Worm (Caenorhabditis elegans) whole organism, mixed stage, embryonic: Measurements from ENCODE around the gene cpb-1.

Experiments
- M03D4.4 ChIP-seq: sonication (generic microtip); optimal IDR thresholded peaks from 2 replicates; lab custom pipeline; 2017; ENCODE audit warnings: mild to moderate bottlenecking, missing genetic modification characterization, missing compliant biosample characterization
- blmp-1 ChIP-seq: fragments of 150-350 bp; optimal IDR thresholded peaks from 2 replicates; lab custom pipeline; 2014; ENCODE audit warnings: missing biosample characterization, missing genetic modification characterization
- ceh-39 ChIP-seq: fragments of 150-350 bp; optimal IDR thresholded peaks from 2 replicates; lab custom pipeline; 2014; ENCODE audit warnings: missing biosample characterization, missing genetic modification characterization
- ces-1 ChIP-seq: fragments of 150-350 bp; optimal IDR thresholded peaks from 2 replicates; lab custom pipeline; 2014; ENCODE audit warnings: missing biosample characterization, missing genetic modification reagents, missing genetic modification characterization
- cnd-1 ChIP-seq: fragments of 200-800 bp; sonication (Bioruptor generic); optimal IDR thresholded peaks from 2 replicates; lab custom pipeline; 2018; ENCODE audit warnings: mild to moderate bottlenecking, missing genetic modification characterization, missing compliant biosample characterization
- drap-1 ChIP-seq: fragments of 200-800 bp; sonication (Bioruptor generic); optimal IDR thresholded peaks from 3 replicates; lab custom pipeline; 2018; ENCODE audit warnings: mild to moderate bottlenecking, missing genetic modification characterization, missing compliant biosample characterization
- elt-1 ChIP-seq: sonication (generic microtip); optimal IDR thresholded peaks from 2 replicates; lab custom pipeline; 2017; ENCODE audit warnings: missing genetic modification characterization, mild to moderate bottlenecking, missing compliant biosample characterization, antibody characterized with exemption, moderate library complexity, borderline replicate concordance; ENCODE audit not compliant: insufficient read depth
- elt-3 ChIP-seq: fragments of 150-350 bp; optimal IDR thresholded peaks from 2 replicates; lab custom pipeline; 2014; ENCODE audit warnings: missing biosample characterization, missing genetic modification characterization
- ham-2 ChIP-seq: fragments of 200-800 bp; sonication (Bioruptor generic); optimal IDR thresholded peaks from 2 replicates; lab custom pipeline; 2018; ENCODE audit warnings: mild to moderate bottlenecking, missing genetic modification characterization, missing compliant biosample characterization
- hlh-1 ChIP-seq: fragments of 150-350 bp; optimal IDR thresholded peaks from 2 replicates; lab custom pipeline; 2014; ENCODE audit warnings: missing biosample characterization, missing genetic modification reagents, missing genetic modification characterization
- lin-13 ChIP-seq: fragments of 150-350 bp; optimal IDR thresholded peaks from 2 replicates; lab custom pipeline; 2014; ENCODE audit warnings: missing biosample characterization, missing genetic modification characterization
- lin-32 ChIP-seq: fragments of 200-800 bp; sonication (Bioruptor generic); optimal IDR thresholded peaks from 2 replicates; lab custom pipeline; 2018; ENCODE audit warnings: mild to moderate bottlenecking, missing genetic modification characterization, missing compliant biosample characterization
- lsy-2 ChIP-seq: fragments of 150-350 bp; optimal IDR thresholded peaks from 2 replicates; lab custom pipeline; 2014; ENCODE audit warnings: missing biosample characterization, missing genetic modification characterization
- mab-5 ChIP-seq: fragments of 150-350 bp; optimal IDR thresholded peaks from 2 replicates; lab custom pipeline; 2014; ENCODE audit warnings: missing biosample characterization, missing genetic modification characterization
- mep-1 ChIP-seq: fragments of 150-350 bp; optimal IDR thresholded peaks from 2 replicates; lab custom pipeline; 2017; ENCODE audit warnings: missing biosample characterization, missing genetic modification reagents, missing genetic modification characterization, inconsistent platforms
- mls-2 ChIP-seq: sonication (generic microtip); optimal IDR thresholded peaks from 2 replicates; lab custom pipeline; 2016; ENCODE audit warnings: mild to moderate bottlenecking, missing genetic modification characterization, moderate library complexity, missing compliant biosample characterization
- nhr-12 ChIP-seq: fragments of 150-350 bp; optimal IDR thresholded peaks from 2 replicates; lab custom pipeline; 2014; ENCODE audit warnings: missing biosample characterization, missing genetic modification characterization
- nhr-2 ChIP-seq: fragments of 150-350 bp; optimal IDR thresholded peaks from 2 replicates; lab custom pipeline; 2014; ENCODE audit warnings: missing biosample characterization, missing genetic modification characterization
- nhr-237 ChIP-seq: fragments of 150-350 bp; optimal IDR thresholded peaks from 2 replicates; lab custom pipeline; 2014; ENCODE audit warnings: missing biosample characterization, missing genetic modification characterization
- nhr-76 ChIP-seq: sonication (generic microtip); optimal IDR thresholded peaks from 2 replicates; lab custom pipeline; 2017; ENCODE audit warnings: missing biosample characterization, missing genetic modification characterization
- pha-4 ChIP-seq: fragments of 150-350 bp; optimal IDR thresholded peaks from 2 replicates; lab custom pipeline; 2018; ENCODE audit warnings: missing biosample characterization, missing genetic modification reagents, missing genetic modification characterization
- sem-2 ChIP-seq: fragments of 200-800 bp; sonication (Bioruptor generic); optimal IDR thresholded peaks from 2 replicates; lab custom pipeline; 2018; ENCODE audit warnings: mild to moderate bottlenecking, missing genetic modification characterization, missing compliant biosample characterization
- snpc-4 ChIP-seq: fragments of 150-350 bp; optimal IDR thresholded peaks from 2 replicates; lab custom pipeline; 2014; ENCODE audit warnings: missing biosample characterization, missing genetic modification characterization
- sptf-1 ChIP-seq: sonication (generic microtip); optimal IDR thresholded peaks from 2 replicates; lab custom pipeline; 2017; ENCODE audit warnings: mild to moderate bottlenecking, missing genetic modification characterization, moderate library complexity, missing compliant biosample characterization
- tbx-8 ChIP-seq: fragments of 200-800 bp; sonication (Bioruptor generic); optimal IDR thresholded peaks from 2 replicates; lab custom pipeline; 2018; ENCODE audit warnings: mild to moderate bottlenecking, missing genetic modification characterization, moderate library complexity, missing compliant biosample characterization
- unc-120 ChIP-seq: sonication (generic microtip); optimal IDR thresholded peaks from 2 replicates; lab custom pipeline; 2017; ENCODE audit warnings: missing genetic modification characterization, missing compliant biosample characterization; ENCODE audit not compliant: poor library complexity, severe bottlenecking
- unc-39 ChIP-seq: fragments of 150-350 bp; optimal IDR thresholded peaks from 2 replicates; lab custom pipeline; 2014; ENCODE audit warnings: missing biosample characterization, missing genetic modification characterization
- unc-62 ChIP-seq: fragments of 150-350 bp; optimal IDR thresholded peaks from 2 replicates; lab custom pipeline; 2014; ENCODE audit warnings: missing biosample characterization, missing genetic modification reagents, missing genetic modification characterization
- zip-8 ChIP-seq: fragments of 150-350 bp; optimal IDR thresholded peaks from 2 replicates; lab custom pipeline; 2014; ENCODE audit warnings: missing biosample characterization, missing genetic modification characterization
- ztf-11 ChIP-seq: fragments of 150-350 bp; optimal IDR thresholded peaks from 2 replicates; lab custom pipeline; 2014; ENCODE audit warnings: missing biosample characterization, missing genetic modification characterization

The cpb-1 gene

DNA sequence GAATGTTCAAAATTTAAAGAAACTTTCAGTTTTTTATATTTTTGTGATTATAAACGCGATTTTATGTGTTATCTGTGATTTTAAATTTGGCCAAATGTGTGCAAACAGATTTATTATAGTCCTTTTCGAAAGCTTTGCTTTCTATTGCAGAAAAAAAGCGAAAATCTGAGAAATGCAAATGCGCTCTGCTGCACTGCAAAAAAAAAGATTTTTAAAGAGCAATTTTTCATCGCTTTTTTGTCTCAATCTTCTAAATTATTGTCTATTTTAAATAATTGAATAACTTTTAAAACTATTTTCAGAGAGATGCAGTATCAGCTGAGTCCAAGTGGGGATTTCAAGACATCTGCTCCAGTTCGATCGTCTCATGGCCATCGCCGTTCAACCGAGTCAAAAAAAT, at the start of gene cpb-1:
cpb-1 (plus strand) TSS at position 301 of the 400 bp plus-strand sequence.
- TF ChIP-seq ham-2 (GFP tag; lab: Kevin White, UChicago) (no peak), blmp-1 (tag; lab: Kevin White, UChicago) (no peak), elt-3 (tag; lab: Kevin White, UChicago) (no peak), nhr-76 (no peak), sptf-1 (tag; lab: Kevin White, UChicago) (no peak), unc-39 (tag; lab: Kevin White, UChicago) (no peak), unc-120 (tag; lab: Kevin White, UChicago) (no peak), lin-32 (GFP tag; lab: Kevin White, UChicago) (no peak), drap-1 (no peak), nhr-12 (tag; lab: Kevin White, UChicago) (no peak), sem-2 (GFP tag; lab: Kevin White, UChicago) (no peak), lin-13 (tag; lab: Kevin White, UChicago) (no peak)

DNA sequence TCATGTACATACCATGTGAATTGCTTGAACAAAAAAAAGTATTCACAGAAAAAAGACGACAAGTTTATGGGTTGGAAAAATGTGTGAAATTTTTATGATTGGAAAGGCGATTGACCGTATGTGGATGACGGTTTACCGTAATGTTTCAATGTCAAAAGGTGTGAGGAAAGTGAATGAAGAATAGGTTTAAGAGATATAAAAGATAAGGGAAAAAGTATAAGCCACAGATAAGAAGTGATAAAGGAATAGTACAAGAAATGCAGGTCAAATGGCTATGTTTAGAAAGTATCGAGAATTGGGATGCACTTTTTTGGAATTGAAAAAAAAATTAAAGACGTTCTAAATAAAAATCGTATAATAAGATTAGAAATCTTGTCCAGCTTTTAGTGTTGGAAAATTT, 44.3 kb upstream of the cpb-1 start:
- TF ChIP-seq lin-13 (tag; lab: Kevin White, UChicago) (no peak), unc-120 (tag; lab: Kevin White, UChicago) (no peak), hlh-1 (tag; lab: Kevin White, UChicago) (no peak), ztf-11 (tag; lab: Kevin White, UChicago) (no peak), snpc-4 (tag; lab: Kevin White, UChicago) (no peak), lin-32 (GFP tag; lab: Kevin White, UChicago) (no peak), ceh-39 (tag; lab: Kevin White, UChicago) (no peak), nhr-237 (no peak)

DNA sequence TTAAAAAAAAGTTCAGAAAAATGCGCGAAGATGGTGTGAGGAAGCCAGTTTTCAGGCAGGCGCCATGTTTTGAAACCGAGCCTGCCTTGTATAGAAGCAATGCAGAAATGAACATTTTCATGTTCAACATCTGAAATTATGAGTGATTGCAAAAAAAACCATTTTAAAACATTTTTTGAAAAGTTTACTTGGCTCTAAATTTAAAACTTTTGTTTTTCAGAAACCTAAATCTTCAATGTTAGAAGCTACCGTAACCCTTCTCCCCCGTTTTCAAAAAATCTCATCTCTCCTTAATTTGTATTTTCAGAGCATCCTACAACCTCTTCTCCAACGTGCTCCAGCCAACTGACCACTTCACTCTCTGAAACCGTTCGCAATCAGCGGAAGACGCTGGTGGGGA, 40.6 kb upstream of the cpb-1 start, which contains the start of gene fozi-1:
fozi-1 (plus strand) TSS at position 301 of the 400 bp plus-strand sequence.
- TF ChIP-seq cnd-1: no peak
- no peak for TF ChIP-seq M03D4.4
- TF ChIP-seq lin-32 (GFP tag; lab: Kevin White, UChicago): no peak
- TF ChIP-seq zip-8 (tag; lab: Kevin White, UChicago): no peak
- no peak for TF ChIP-seq ztf-11 (tag; lab: Kevin White, UChicago)
- TF ChIP-seq mab-5 (tag; lab: Kevin White, UChicago): no peak
- TF ChIP-seq nhr-2 (tag; lab: Kevin White, UChicago): no peak
- TF ChIP-seq pha-4 (tag; lab: Kevin White, UChicago): no peak
- no peak for TF ChIP-seq tbx-8 (GFP tag; lab: Kevin White, UChicago)
- TF ChIP-seq blmp-1 (tag; lab: Kevin White, UChicago): no peak
- TF ChIP-seq elt-1 (tag; lab: Kevin White, UChicago): no peak
- no peak for TF ChIP-seq unc-120 (tag; lab: Kevin White, UChicago)
- TF ChIP-seq unc-62 (GFP tag; lab: Kevin White, UChicago): no peak
- no peak for TF ChIP-seq lin-13 (tag; lab: Kevin White, UChicago)
- no peak for TF ChIP-seq drap-1
- TF ChIP-seq mls-2 (tag; lab: Kevin White, UChicago): no peak
- no peak for TF ChIP-seq ham-2 (GFP tag; lab: Kevin White, UChicago)

DNA sequence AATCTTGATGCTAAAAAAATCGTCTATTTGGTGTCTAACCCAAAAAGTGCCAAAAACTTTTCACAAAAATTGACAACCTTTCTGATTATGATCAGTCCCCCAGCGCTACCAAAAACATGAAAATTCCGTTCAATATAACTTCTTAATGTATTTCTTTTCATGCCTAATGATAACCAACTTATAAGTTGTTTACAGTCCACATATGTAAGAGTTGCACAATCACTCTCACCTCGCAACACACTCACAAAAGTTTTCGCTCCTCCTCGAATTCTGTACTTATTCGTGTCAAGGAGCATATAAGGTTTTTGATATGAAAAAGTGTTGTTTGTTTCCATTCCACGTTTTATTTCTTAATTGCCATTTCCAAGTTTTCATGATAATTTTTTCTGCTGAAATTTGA, 33.6 kb upstream of the cpb-1 start:
- TF ChIP-seq zip-8 (tag; lab: Kevin White, UChicago) (no peak), nhr-2 (tag; lab: Kevin White, UChicago) (no peak), lin-13 (tag; lab: Kevin White, UChicago) (no peak)

DNA sequence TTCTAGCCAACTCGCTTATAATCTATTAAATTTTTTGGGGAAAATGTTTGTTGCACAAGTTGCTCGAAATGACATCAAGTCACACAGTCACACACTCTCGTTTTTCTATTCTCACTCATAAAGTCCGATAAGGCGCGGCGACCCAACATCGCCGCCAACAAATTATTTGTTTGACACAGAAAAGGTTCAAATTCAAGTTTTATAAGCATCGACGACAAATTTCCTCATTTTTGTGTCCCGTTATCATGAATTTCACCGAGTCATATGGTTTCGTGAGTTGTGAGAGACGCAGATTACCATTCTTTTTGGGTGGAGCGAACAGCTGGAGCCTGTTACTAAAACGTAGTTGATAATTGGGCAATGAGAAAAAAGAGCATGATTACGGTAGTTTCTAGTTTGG, 32.3 kb upstream of the cpb-1 start:
- TF ChIP-seq hlh-1 (tag; lab: Kevin White, UChicago) (no peak), snpc-4 (tag; lab: Kevin White, UChicago) (no peak), unc-120 (tag; lab: Kevin White, UChicago) (no peak), lsy-2 (tag; lab: Kevin White, UChicago) (no peak), cnd-1 (no peak), mab-5 (tag; lab: Kevin White, UChicago) (no peak), nhr-12 (tag; lab: Kevin White, UChicago) (no peak), M03D4.4 (no peak), ces-1 (GFP tag; lab: Kevin White, UChicago) (no peak), elt-3 (tag; lab: Kevin White, UChicago) (no peak), mls-2 (tag; lab: Kevin White, UChicago) (no peak), mep-1 (tag; lab: Kevin White, UChicago) (no peak)
